Worm (Caenorhabditis elegans) whole organism, young adult: ENCODE results near the gene C30A5.16.

ENCODE experiments used
- ama-1 ChIP-seq, 3 experiments: fragments of 150-350 bp in 1 of 3; sonication (generic microtip) in 2 of 3; optimal IDR thresholded peaks; 2 replicates each; lab custom pipeline; 2014 to 2018; ENCODE audit warnings: missing biosample characterization in 2 of 3, missing genetic modification characterization in 2 of 3, missing genetic modification reagents in 2 of 3
- him-1 ChIP-seq: sonication (generic microtip); optimal IDR thresholded peaks from 2 replicates; lab custom pipeline; 2016; ENCODE audit warnings: missing genotype, missing genetic modification reagents, missing genetic modification characterization, missing compliant biosample characterization
- madf-8 ChIP-seq: fragments of 200-800 bp; sonication (Bioruptor generic); conservative IDR thresholded peaks from 2 replicates; pipeline ENCODE4 v1.3.6; 2022; ENCODE audit warnings: missing genetic modification reagents, missing genetic modification characterization, missing compliant biosample characterization
- rcor-1 ChIP-seq: fragments of 200-800 bp; sonication (Bioruptor generic); IDR thresholded peaks from 2 replicates; pipeline ENCODE4 v1.3.6; 2022; ENCODE audit warnings: missing genetic modification reagents, missing genetic modification characterization, missing compliant biosample characterization
- sptf-2 ChIP-seq: fragments of 200-800 bp; sonication (Bioruptor generic); optimal IDR thresholded peaks from 2 replicates; lab custom pipeline; 2018; ENCODE audit warnings: mild to moderate bottlenecking, missing genetic modification characterization, missing compliant biosample characterization
- unc-130 ChIP-seq: sonication (generic microtip); optimal IDR thresholded peaks from 2 replicates; lab custom pipeline; 2016; ENCODE audit warnings: missing genetic modification reagents, missing genetic modification characterization, missing compliant biosample characterization
- ztf-18 ChIP-seq: sonication (generic microtip); optimal IDR thresholded peaks from 2 replicates; lab custom pipeline; 2016; ENCODE audit warnings: missing genotype, mild to moderate bottlenecking, missing genetic modification characterization, missing compliant biosample characterization
- ztf-22 ChIP-seq: fragments of 200-800 bp; sonication (Bioruptor generic); optimal IDR thresholded peaks from 2 replicates; lab custom pipeline; 2018; ENCODE audit warnings: mild to moderate bottlenecking, missing genetic modification characterization, moderate library complexity, missing compliant biosample characterization

DNA sequence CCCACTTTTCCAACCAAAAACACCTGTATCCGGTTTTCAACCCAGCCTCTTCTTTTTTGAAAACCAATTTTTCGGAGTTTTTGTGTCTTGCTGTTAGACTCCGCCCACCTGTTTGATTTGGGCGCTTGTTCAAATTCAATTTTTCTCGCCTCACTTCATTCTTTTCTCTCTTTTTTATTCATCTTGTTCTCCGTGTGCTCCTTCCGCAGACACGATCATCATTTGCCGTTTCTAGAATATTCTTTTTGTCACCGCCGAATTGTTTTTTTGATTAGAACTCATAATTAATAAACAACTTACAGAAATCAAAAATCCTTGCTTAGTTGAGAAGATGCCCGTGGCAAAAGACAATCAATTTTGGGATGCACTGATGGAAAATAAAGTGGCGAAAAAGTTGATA is 39.1 kb upstream of the C30A5.16 start, which contains the start of gene C50C3.5:
- TF ChIP-seq him-1 (tag; lab: Kevin White, UChicago) (no peak), ama-1 (optimal IDR thresholded peaks at IDR 0.05; lab: Kevin White, UChicago) (no peak), ama-1 (GFP tag; optimal IDR thresholded peaks at IDR 0.05; lab: Kevin White, UChicago) (no peak), madf-8 (GFP tag; lab: Robert Waterston, UW) (no peak), rcor-1 (GFP tag; lab: Robert Waterston, UW) (no peak), unc-130 (GFP tag; lab: Kevin White, UChicago) (no peak), ztf-18 (no peak), sptf-2 (no peak), ztf-22 (GFP tag; lab: Kevin White, UChicago) (no peak)
